Fruit fly (Drosophila melanogaster) whole organism, wandering third instar larva: ENCODE results near the gene LysD.

ENCODE experiments used
- Abd-B ChIP-seq: fragments of >200 bp; optimal IDR thresholded peaks from 2 replicates; lab custom pipeline; 2017; ENCODE audit warnings: missing biosample characterization, missing genetic modification characterization
- CG32264 ChIP-seq: fragments of 200-800 bp; sonication (Bioruptor generic); optimal IDR thresholded peaks from 2 replicates; lab custom pipeline; 2016; ENCODE audit warnings: missing biosample characterization, missing genetic modification characterization
- CG9705 ChIP-seq: fragments of 200-800 bp; sonication (Bioruptor generic); optimal IDR thresholded peaks from 2 replicates; lab custom pipeline; 2018; ENCODE audit warnings: missing biosample characterization, mild to moderate bottlenecking, missing genetic modification characterization
- CrebA ChIP-seq: fragments of 200-800 bp; sonication (Bioruptor generic); optimal IDR thresholded peaks from 2 replicates; lab custom pipeline; 2016; ENCODE audit warnings: missing biosample characterization, mild to moderate bottlenecking, missing genetic modification characterization, borderline replicate concordance
- Dfd ChIP-seq: fragments of >200 bp; optimal IDR thresholded peaks from 2 replicates; lab custom pipeline; 2017; ENCODE audit warnings: missing biosample characterization, missing genetic modification characterization
- Dif ChIP-seq: fragments of 200-275, 200-300 bp; sonication (Bioruptor generic); optimal IDR thresholded peaks from 2 replicates; lab custom pipeline; 2018; ENCODE audit warnings: missing biosample characterization, missing genetic modification characterization; ENCODE audit not compliant: partially characterized antibody
- HLH106 ChIP-seq: fragments of 200-800 bp; optimal IDR thresholded peaks from 3 replicates; lab custom pipeline; 2019; ENCODE audit warnings: missing biosample characterization, mild to moderate bottlenecking, missing genetic modification characterization, moderate library complexity
- Hnf4 ChIP-seq: fragments of 200-800 bp; sonication (Bioruptor generic); optimal IDR thresholded peaks from 2 replicates; lab custom pipeline; 2016; ENCODE audit warnings: missing biosample characterization, mild to moderate bottlenecking, missing genetic modification characterization
- Hr78 ChIP-seq: fragments of >200 bp; optimal IDR thresholded peaks from 2 replicates; lab custom pipeline; 2017; ENCODE audit warnings: missing biosample characterization, missing genetic modification characterization
- Hr83 ChIP-seq: fragments of 200-300 bp; sonication (Bioruptor generic); optimal IDR thresholded peaks from 2 replicates; lab custom pipeline; 2016; ENCODE audit warnings: missing biosample characterization, mild to moderate bottlenecking, missing genetic modification characterization, moderate library complexity; ENCODE audit not compliant: poor library complexity, severe bottlenecking
- Jra ChIP-seq: sonication (Bioruptor generic); optimal IDR thresholded peaks from 2 replicates; lab custom pipeline; 2016; ENCODE audit warnings: missing biosample characterization, missing genetic modification characterization
- N ChIP-seq: fragments of >200 bp; optimal IDR thresholded peaks from 2 replicates; lab custom pipeline; 2018; ENCODE audit warnings: missing biosample characterization, missing external identifiers, missing genetic modification characterization
- OdsH ChIP-seq: fragments of 200-800 bp; sonication (Bioruptor generic); optimal IDR thresholded peaks from 2 replicates; lab custom pipeline; 2016; ENCODE audit warnings: missing biosample characterization, mild to moderate bottlenecking, missing genetic modification characterization
- Rel ChIP-seq, 2 experiments: fragments of 200-800 bp; sonication (Bioruptor generic) in 1 of 2; optimal IDR thresholded peaks; 2 replicates in 1 of 2; 3 replicates in 1 of 2; lab custom pipeline; 2016 to 2019; ENCODE audit warnings: mild to moderate bottlenecking in 2 of 2, missing biosample characterization in 2 of 2, missing genetic modification characterization in 2 of 2, moderate library complexity in 1 of 2
- Sp1 ChIP-seq: fragments of 200-800 bp; sonication (Bioruptor generic); optimal IDR thresholded peaks from 3 replicates; lab custom pipeline; 2019; ENCODE audit warnings: missing biosample characterization, mild to moderate bottlenecking, missing genetic modification characterization, moderate library complexity
- Vsx2 ChIP-seq: fragments of 200-300, 225-300 bp; sonication (Bioruptor generic); optimal IDR thresholded peaks from 2 replicates; lab custom pipeline; 2018; ENCODE audit warnings: missing biosample characterization, missing genetic modification characterization; ENCODE audit not compliant: partially characterized antibody
- br ChIP-seq: fragments of 200-800 bp; sonication (Bioruptor generic); optimal IDR thresholded peaks from 2 replicates; lab custom pipeline; 2016; ENCODE audit warnings: missing biosample characterization, missing genetic modification characterization
- dl ChIP-seq, 2 experiments: fragments of 175-275, 200-275 bp in 1 of 2; fragments of 200-275 bp in 1 of 2; sonication (Bioruptor generic); optimal IDR thresholded peaks; lab custom pipeline; 2018; ENCODE audit warnings: mild to moderate bottlenecking in 2 of 2, missing biosample characterization in 2 of 2, missing genetic modification characterization in 2 of 2, moderate library complexity in 2 of 2; ENCODE audit not compliant: partially characterized antibody in 2 of 2, insufficient read depth in 1 of 2
- dmrt93B ChIP-seq: fragments of 200-800 bp; sonication (Bioruptor generic); optimal IDR thresholded peaks from 2 replicates; lab custom pipeline; 2018; ENCODE audit warnings: missing biosample characterization, mild to moderate bottlenecking, missing genetic modification characterization
- dsf ChIP-seq: sonication (Bioruptor generic); optimal IDR thresholded peaks from 2 replicates; lab custom pipeline; 2016; ENCODE audit warnings: missing biosample characterization, missing genetic modification characterization, borderline replicate concordance
- ey ChIP-seq: fragments of 200-800 bp; sonication (Bioruptor generic); optimal IDR thresholded peaks from 2 replicates; lab custom pipeline; 2016; ENCODE audit warnings: missing biosample characterization, missing genetic modification characterization
- foxo ChIP-seq, 2 experiments: fragments of 200-800 bp; sonication (Bioruptor generic); optimal IDR thresholded peaks; 2 replicates in 1 of 2; 3 replicates in 1 of 2; lab custom pipeline; 2016 to 2017; ENCODE audit warnings: missing biosample characterization in 2 of 2, missing genetic modification characterization in 2 of 2
- fru ChIP-seq: fragments of 200-800 bp; sonication (Bioruptor generic); optimal IDR thresholded peaks from 3 replicates; lab custom pipeline; 2016; ENCODE audit warnings: missing biosample characterization, mild to moderate bottlenecking, missing genetic modification characterization
- h ChIP-seq: fragments of 200-800 bp; sonication (Bioruptor generic); optimal IDR thresholded peaks from 3 replicates; lab custom pipeline; 2016; ENCODE audit warnings: missing biosample characterization, mild to moderate bottlenecking, missing genetic modification characterization
- jim ChIP-seq: fragments of 175-275, 200-325 bp; sonication (Bioruptor generic); optimal IDR thresholded peaks from 2 replicates; lab custom pipeline; 2016; ENCODE audit warnings: missing biosample characterization, mild to moderate bottlenecking, missing genetic modification characterization
- lola ChIP-seq: fragments of >200 bp; optimal IDR thresholded peaks from 2 replicates; lab custom pipeline; 2017; ENCODE audit warnings: missing biosample characterization, missing genetic modification characterization
- psq ChIP-seq: fragments of 200-800 bp; sonication (Bioruptor generic); optimal IDR thresholded peaks from 3 replicates; lab custom pipeline; 2017; ENCODE audit warnings: missing biosample characterization, mild to moderate bottlenecking, missing genetic modification characterization, moderate library complexity
- rgr ChIP-seq: fragments of 200-800 bp; sonication (Bioruptor generic); optimal IDR thresholded peaks from 3 replicates; lab custom pipeline; 2016; ENCODE audit warnings: missing biosample characterization, mild to moderate bottlenecking, missing genetic modification characterization
- sage ChIP-seq: fragments of 200-800 bp; sonication (Bioruptor generic); optimal IDR thresholded peaks from 2 replicates; lab custom pipeline; 2016; ENCODE audit warnings: missing biosample characterization, mild to moderate bottlenecking, missing genetic modification characterization
- sv ChIP-seq: fragments of 200-800 bp; sonication (Bioruptor generic); optimal IDR thresholded peaks from 3 replicates; lab custom pipeline; 2016; ENCODE audit warnings: missing biosample characterization, missing genetic modification characterization
- tai ChIP-seq: sonication (Bioruptor generic); optimal IDR thresholded peaks from 2 replicates; lab custom pipeline; 2016; ENCODE audit warnings: missing biosample characterization, missing genetic modification characterization
- usp ChIP-seq: fragments of >200 bp; optimal IDR thresholded peaks from 2 replicates; lab custom pipeline; 2017; ENCODE audit warnings: missing biosample characterization, missing genetic modification characterization
- woc ChIP-seq: sonication (Bioruptor generic); optimal IDR thresholded peaks from 2 replicates; lab custom pipeline; 2016; ENCODE audit warnings: missing biosample characterization, mild to moderate bottlenecking, missing genetic modification characterization

LysD gene

dm6 chr3L:1211096-1211495 is at the start of gene LysD:
LysD (minus strand) TSS chr3L:1211196.
- TF ChIP-seq CG9705 (GFP tag; lab: Kevin White, UChicago) (no peak), Jra (GFP tag; lab: Kevin White, UChicago) (no peak), sv (GFP tag; lab: Kevin White, UChicago) (no peak), h (GFP tag; lab: Kevin White, UChicago) (no peak), Sp1 (GFP tag; lab: Kevin White, UChicago) (no peak), dmrt93B (GFP tag; lab: Kevin White, UChicago) (no peak), OdsH (GFP tag; lab: Kevin White, UChicago) (no peak), jim (no peak), Hnf4 (GFP tag; lab: Kevin White, UChicago) (no peak), fru (no peak), Abd-B (GFP tag; lab: Kevin White, UChicago) (no peak), CrebA (GFP tag; lab: Kevin White, UChicago) (no peak), N (GFP tag; lab: Kevin White, UChicago) (no peak), usp (GFP tag; lab: Kevin White, UChicago) (no peak), ey (no peak), foxo (GFP tag; optimal IDR thresholded peaks at IDR 0.05; lab: Kevin White, UChicago) (no peak), HLH106 (no peak)

dm6 chr3L:1258547-1258946 is 47.6 kb upstream of the LysD start:
- TF ChIP-seq usp (GFP tag; lab: Kevin White, UChicago), result no peak
- TF ChIP-seq Dfd, result no peak
- TF ChIP-seq, all 38 proteins: peak for 0

dm6 chr3L:1256061-1256780 is 45.2 kb upstream of the LysD start, which contains the start of gene tfc:
tfc (plus strand) TSS chr3L:1256449.
- no peak for TF ChIP-seq psq (GFP tag; lab: Kevin White, UChicago)
- no peak for TF ChIP-seq Rel (GFP tag; optimal IDR thresholded peaks at IDR 0.05; lab: Kevin White, UChicago)
- peak; percentile 17 for TF ChIP-seq Rel (tag; optimal IDR thresholded peaks at IDR 0.05; lab: Kevin White, UChicago)
- peak; percentile 65 for TF ChIP-seq h (GFP tag; lab: Kevin White, UChicago)
- TF ChIP-seq Hr83 (GFP tag; lab: Kevin White, UChicago), result peak; percentile 17
- TF ChIP-seq fru, result peak; percentile 35
- no peak for TF ChIP-seq dsf (GFP tag; lab: Kevin White, UChicago)
- TF ChIP-seq foxo (GFP tag; optimal IDR thresholded peaks at IDR 0.05; lab: Kevin White, UChicago), result peak in 1 of 2 experiments; percentile 10
- peak; percentile 43 for TF ChIP-seq Vsx2 (GFP tag; lab: Kevin White, UChicago)
- peak; percentile 15 for TF ChIP-seq Sp1 (GFP tag; lab: Kevin White, UChicago)
- TF ChIP-seq jim, result peak; percentile 12
- peak; percentile 23 for TF ChIP-seq Dif (GFP tag; lab: Kevin White, UChicago)
- TF ChIP-seq CG32264 (GFP tag; lab: Kevin White, UChicago), result no peak
- TF ChIP-seq rgr (GFP tag; lab: Kevin White, UChicago), result peak; percentile 9
- peak; percentile 7 for TF ChIP-seq br (GFP tag; lab: Kevin White, UChicago)
- TF ChIP-seq N (GFP tag; lab: Kevin White, UChicago), result no peak
- TF ChIP-seq, all 38 proteins: peak for 11

dm6 chr3L:1251712-1252111 is 40.7 kb upstream of the LysD start, which contains the start of the genes CG9130 and CG9133:
CG9130 (plus strand) TSS chr3L:1252012.
CG9133 (plus strand) TSS chr3L:1252012.
- no peak for TF ChIP-seq rgr (GFP tag; lab: Kevin White, UChicago)
- TF ChIP-seq Hr78 (GFP tag; lab: Kevin White, UChicago), result no peak
- no peak for TF ChIP-seq fru
- TF ChIP-seq foxo (GFP tag; optimal IDR thresholded peaks at IDR 0.05; lab: Kevin White, UChicago), result no peak
- no peak for TF ChIP-seq dl (GFP tag; optimal IDR thresholded peaks at IDR 0.05; lab: Kevin White, UChicago; ENCODE audit: insufficient read depth in 1 of 2, partially characterized antibody in 2 of 2)
- TF ChIP-seq Abd-B (GFP tag; lab: Kevin White, UChicago), result no peak
- no peak for TF ChIP-seq Jra (GFP tag; lab: Kevin White, UChicago)
- no peak for TF ChIP-seq sv (GFP tag; lab: Kevin White, UChicago)
- TF ChIP-seq sage (GFP tag; lab: Kevin White, UChicago), result no peak
- TF ChIP-seq lola, result no peak
- no peak for TF ChIP-seq woc
- no peak for TF ChIP-seq dmrt93B (GFP tag; lab: Kevin White, UChicago)
- no peak for TF ChIP-seq Hnf4 (GFP tag; lab: Kevin White, UChicago)
- TF ChIP-seq tai (GFP tag; lab: Kevin White, UChicago), result no peak
- TF ChIP-seq usp (GFP tag; lab: Kevin White, UChicago), result no peak
- no peak for TF ChIP-seq CrebA (GFP tag; lab: Kevin White, UChicago)
- TF ChIP-seq h (GFP tag; lab: Kevin White, UChicago), result no peak
